Worm (Caenorhabditis elegans) whole organism, L4 larva: ENCODE data around the gene gcy-4.

ENCODE experiments used
- D1046.2 ChIP-seq: fragments of 200-800 bp; sonication (Bioruptor generic); IDR thresholded peaks from 2 replicates; pipeline ENCODE4 v1.3.6; 2022; ENCODE audit warnings: missing genetic modification characterization, missing compliant biosample characterization
- ceh-44 ChIP-seq: fragments of 200-800 bp; sonication (Bioruptor generic); IDR thresholded peaks from 2 replicates; pipeline ENCODE4 v1.3.6; 2022; ENCODE audit warnings: missing genetic modification reagents, missing genetic modification characterization, missing compliant biosample characterization
- ceh-82 ChIP-seq: sonication (generic microtip); optimal IDR thresholded peaks from 2 replicates; lab custom pipeline; 2017; ENCODE audit warnings: missing biosample characterization, missing genetic modification characterization
- dmd-9 ChIP-seq: fragments of 200-800 bp; sonication (Bioruptor generic); IDR thresholded peaks from 2 replicates; pipeline ENCODE4 v1.3.6; 2022; ENCODE audit warnings: missing genetic modification reagents, missing genetic modification characterization, missing compliant biosample characterization
- lin-39 ChIP-seq: fragments of 150-350 bp; optimal IDR thresholded peaks from 2 replicates; lab custom pipeline; 2014; ENCODE audit warnings: missing biosample characterization, missing genetic modification reagents, missing genetic modification characterization
- lir-3 ChIP-seq: sonication (generic microtip); optimal IDR thresholded peaks from 2 replicates; lab custom pipeline; 2016; ENCODE audit warnings: mild to moderate bottlenecking, missing genetic modification characterization, missing compliant biosample characterization
- nhr-48 ChIP-seq: sonication (generic microtip); optimal IDR thresholded peaks from 2 replicates; lab custom pipeline; 2016; ENCODE audit warnings: mild to moderate bottlenecking, missing genetic modification characterization, missing compliant biosample characterization
- rbr-2 ChIP-seq: sonication (generic microtip); optimal IDR thresholded peaks from 2 replicates; lab custom pipeline; 2016; ENCODE audit warnings: missing genotype, missing genetic modification characterization, missing compliant biosample characterization
- snpc-4 ChIP-seq: fragments of 150-350 bp; optimal IDR thresholded peaks from 2 replicates; lab custom pipeline; 2014; ENCODE audit warnings: missing biosample characterization, missing genetic modification characterization

- TF ChIP-seq rbr-2 (tag; lab: Kevin White, UChicago): no peak
- no peak for TF ChIP-seq snpc-4 (tag; lab: Kevin White, UChicago)
- TF ChIP-seq nhr-48 (tag; lab: Kevin White, UChicago): no peak
- TF ChIP-seq ceh-82 (tag; lab: Kevin White, UChicago): no peak
- TF ChIP-seq dmd-9: no peak
- no peak for TF ChIP-seq ceh-44 (GFP tag; lab: Robert Waterston, UW)
- TF ChIP-seq D1046.2: no peak
- no peak for TF ChIP-seq lin-39 (tag; lab: Kevin White, UChicago)
- TF ChIP-seq lir-3 (tag; lab: Kevin White, UChicago): no peak
Measured at ce11 chrII:10281674-10282073, 27.0 kb downstream of the gcy-4 start.
